Worm (Caenorhabditis elegans) whole organism, midembryonic: ENCODE results near the gene nspg-5.

Experiments used
- flt-1 ChIP-seq: fragments of 200-800 bp; sonication (Bioruptor generic); IDR thresholded peaks from 2 replicates; pipeline ENCODE4 v1.3.6; 2022; ENCODE audit warnings: missing genetic modification characterization, missing compliant biosample characterization
- klf-2 ChIP-seq: fragments of 200-800 bp; sonication (Bioruptor generic); conservative IDR thresholded peaks from 2 replicates; pipeline ENCODE4 v1.3.6; 2022; ENCODE audit warnings: missing genetic modification reagents, missing genetic modification characterization, missing compliant biosample characterization
- med-1 ChIP-seq: sonication (generic microtip); optimal IDR thresholded peaks from 2 replicates; lab custom pipeline; 2017; ENCODE audit warnings: missing genetic modification characterization, mild to moderate bottlenecking, missing compliant biosample characterization, antibody characterized with exemption, missing genetic modification reagents; ENCODE audit not compliant: insufficient read depth
- ref-1 ChIP-seq: fragments of 200-800 bp; sonication (Bioruptor generic); conservative IDR thresholded peaks from 2 replicates; pipeline ENCODE4 v1.3.6; 2022; ENCODE audit warnings: missing genetic modification reagents, missing genetic modification characterization, missing compliant biosample characterization
- tab-1 ChIP-seq: fragments of 200-800 bp; sonication (Bioruptor generic); IDR thresholded peaks from 2 replicates; pipeline ENCODE4 v1.3.6; 2022; ENCODE audit warnings: missing genetic modification characterization, missing compliant biosample characterization

- TF ChIP-seq ref-1 (GFP tag; lab: Robert Waterston, UW) (no peak), med-1 (GFP tag; lab: Kevin White, UChicago) (no peak), flt-1 (no peak), klf-2 (GFP tag; lab: Robert Waterston, UW) (no peak), tab-1 (no peak)
Measured at ce11 chrX:2943611-2944010, 38.2 kb upstream of the nspg-5 start.
